Worm (Caenorhabditis elegans) whole organism, L3 larva: ENCODE data around the gene nhr-90.

ENCODE experiments used
- ZK546.5 ChIP-seq: sonication (generic microtip); optimal IDR thresholded peaks from 2 replicates; lab custom pipeline; 2017; ENCODE audit warnings: missing biosample characterization, missing genetic modification characterization
- ama-1 ChIP-seq: fragments of 150-350 bp; optimal IDR thresholded peaks from 2 replicates; lab custom pipeline; 2018

- TF ChIP-seq ZK546.5 (no peak), ama-1 (lab: Kevin White, UChicago) (no peak)
Measured at ce11 chrV:576918-577317, 33.4 kb upstream of the nhr-90 start.
